Worm (Caenorhabditis elegans) whole organism, L4/young adult: ENCODE results near the gene Y62F5A.10.

Experiments
- dao-5 ChIP-seq: sonication (generic microtip); optimal IDR thresholded peaks from 2 replicates; lab custom pipeline; 2016; ENCODE audit warnings: missing genotype, missing genetic modification characterization, moderate library complexity, missing compliant biosample characterization
- him-1 ChIP-seq: sonication (generic microtip); optimal IDR thresholded peaks from 2 replicates; lab custom pipeline; 2016; ENCODE audit warnings: missing genotype, missing genetic modification reagents, missing genetic modification characterization, missing compliant biosample characterization

DNA sequence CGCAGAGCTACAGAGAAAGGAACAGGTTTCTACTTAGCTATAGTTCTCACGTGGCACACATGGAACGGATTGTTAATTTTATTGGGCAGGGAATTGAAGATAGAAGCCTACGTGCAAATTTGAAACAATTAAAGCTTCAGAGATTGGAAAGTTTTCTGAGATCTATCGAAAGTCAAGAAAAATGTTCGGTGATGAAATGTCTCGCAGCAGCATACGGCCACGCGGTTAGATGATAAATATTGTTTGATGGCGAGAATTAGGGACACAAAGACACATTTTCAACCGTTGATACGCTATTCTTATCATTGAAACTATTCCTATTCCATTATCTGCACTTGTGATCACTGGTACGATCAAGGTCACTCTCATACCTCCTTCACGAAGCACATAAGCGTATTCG lies 48.9 kb upstream of the Y62F5A.10 start:
- TF ChIP-seq dao-5 (tag; lab: Kevin White, UChicago) (no peak), him-1 (no peak)
